Worm (Caenorhabditis elegans) whole organism, young adult: ENCODE measurements around the gene nud-1.

Source experiments
- B0336.3 ChIP-seq: fragments of 200-800 bp; sonication (Bioruptor generic); IDR thresholded peaks from 2 replicates; pipeline ENCODE4 v1.3.6; 2022; ENCODE audit warnings: missing genetic modification characterization, missing compliant biosample characterization
- F52B5.7 ChIP-seq: sonication (generic microtip); optimal IDR thresholded peaks from 2 replicates; lab custom pipeline; 2016; ENCODE audit warnings: mild to moderate bottlenecking, missing genetic modification characterization, missing compliant biosample characterization
- F55B11.4 ChIP-seq: sonication (generic microtip); optimal IDR thresholded peaks from 2 replicates; lab custom pipeline; 2016; ENCODE audit warnings: missing compliant biosample characterization, missing genetic modification characterization, borderline replicate concordance; ENCODE audit not compliant: insufficient read depth
- Y67H2A.10 ChIP-seq: fragments of 200-800 bp; sonication (Bioruptor generic); conservative IDR thresholded peaks from 2 replicates; pipeline ENCODE4 v1.3.6; 2022; ENCODE audit warnings: missing genetic modification reagents, missing genetic modification characterization, missing compliant biosample characterization
- akir-1 ChIP-seq: fragments of 200-800 bp; sonication (Bioruptor generic); optimal IDR thresholded peaks from 2 replicates; lab custom pipeline; 2018; ENCODE audit warnings: mild to moderate bottlenecking, missing genetic modification characterization, moderate library complexity, missing compliant biosample characterization
- aptf-2 ChIP-seq: fragments of 200-800 bp; sonication (Bioruptor generic); conservative IDR thresholded peaks from 2 replicates; pipeline ENCODE4 v1.3.6; 2022; ENCODE audit warnings: missing genetic modification reagents, missing genetic modification characterization, missing compliant biosample characterization
- atf-7 ChIP-seq: sonication (generic microtip); optimal IDR thresholded peaks from 2 replicates; lab custom pipeline; 2017; ENCODE audit warnings: mild to moderate bottlenecking, missing genetic modification characterization, missing compliant biosample characterization
- athp-1 ChIP-seq: sonication (generic microtip); optimal IDR thresholded peaks from 2 replicates; lab custom pipeline; 2017; ENCODE audit warnings: mild to moderate bottlenecking, missing genetic modification characterization, missing compliant biosample characterization
- attf-3 ChIP-seq: fragments of 200-800 bp; sonication (Bioruptor generic); conservative IDR thresholded peaks from 2 replicates; pipeline ENCODE4 v1.3.6; 2022; ENCODE audit warnings: missing genetic modification reagents, missing genetic modification characterization, missing compliant biosample characterization
- attf-5 ChIP-seq: fragments of 200-800 bp; sonication (Bioruptor generic); optimal IDR thresholded peaks from 2 replicates; lab custom pipeline; 2018; ENCODE audit warnings: mild to moderate bottlenecking, missing genetic modification characterization, missing compliant biosample characterization
- cebp-1 ChIP-seq, 2 experiments: fragments of 200-800 bp in 1 of 2; sonication (Bioruptor generic) in 1 of 2; sonication (generic microtip) in 1 of 2; IDR thresholded peaks in 1 of 2; optimal IDR thresholded peaks in 1 of 2; 2 replicates each; pipeline versions ENCODE4 v1.3.6 to Lab custom; 2017 to 2022; ENCODE audit warnings: missing compliant biosample characterization in 2 of 2, missing genetic modification characterization in 2 of 2, mild to moderate bottlenecking in 1 of 2, missing genetic modification reagents in 1 of 2, moderate library complexity in 1 of 2
- ceh-40 ChIP-seq: fragments of 200-800 bp; sonication (Bioruptor generic); IDR thresholded peaks from 2 replicates; pipeline ENCODE4 v1.3.6; 2022; ENCODE audit warnings: missing genetic modification characterization, missing compliant biosample characterization
- ceh-91 ChIP-seq: fragments of 200-800 bp; sonication (Bioruptor generic); IDR thresholded peaks from 2 replicates; pipeline ENCODE4 v1.3.6; 2022; ENCODE audit warnings: missing genetic modification reagents, missing genetic modification characterization, missing compliant biosample characterization
- die-1 ChIP-seq: sonication (generic microtip); optimal IDR thresholded peaks from 2 replicates; lab custom pipeline; 2016; ENCODE audit warnings: missing genotype, mild to moderate bottlenecking, missing genetic modification characterization, missing compliant biosample characterization
- dox-1 ChIP-seq: fragments of 200-800 bp; sonication (Bioruptor generic); IDR thresholded peaks from 2 replicates; pipeline ENCODE4 v1.3.6; 2022; ENCODE audit warnings: missing genetic modification reagents, missing genetic modification characterization, missing compliant biosample characterization
- dpl-1 ChIP-seq: fragments of 150-350 bp; optimal IDR thresholded peaks from 2 replicates; lab custom pipeline; 2014; ENCODE audit warnings: missing biosample characterization, missing genetic modification reagents, missing genetic modification characterization
- egl-44 ChIP-seq: fragments of 200-800 bp; sonication (Bioruptor generic); IDR thresholded peaks from 2 replicates; pipeline ENCODE4 v1.3.6; 2022; ENCODE audit warnings: missing genetic modification reagents, missing genetic modification characterization, missing compliant biosample characterization
- egrh-3 ChIP-seq: fragments of 200-800 bp; sonication (Bioruptor generic); IDR thresholded peaks from 2 replicates; pipeline ENCODE4 v1.3.6; 2022; ENCODE audit warnings: missing genetic modification reagents, missing genetic modification characterization, missing compliant biosample characterization
- ekl-4 ChIP-seq: fragments of 200-800 bp; sonication (Bioruptor generic); IDR thresholded peaks from 2 replicates; pipeline ENCODE4 v1.3.6; 2022; ENCODE audit warnings: missing genetic modification reagents, missing genetic modification characterization, missing compliant biosample characterization
- ets-4 ChIP-seq: fragments of 200-800 bp; sonication (Bioruptor generic); optimal IDR thresholded peaks from 2 replicates; lab custom pipeline; 2018; ENCODE audit warnings: mild to moderate bottlenecking, missing genetic modification characterization, missing compliant biosample characterization
- fkh-3 ChIP-seq: sonication (generic microtip); optimal IDR thresholded peaks from 2 replicates; lab custom pipeline; 2016; ENCODE audit warnings: mild to moderate bottlenecking, missing genetic modification characterization, missing compliant biosample characterization
- hlh-26 ChIP-seq: fragments of 200-800 bp; sonication (Bioruptor generic); conservative IDR thresholded peaks from 2 replicates; pipeline ENCODE4 v1.3.6; 2022; ENCODE audit warnings: missing genetic modification reagents, missing genetic modification characterization, missing compliant biosample characterization
- hrde-1 ChIP-seq: sonication (generic microtip); optimal IDR thresholded peaks from 2 replicates; lab custom pipeline; 2016; ENCODE audit warnings: missing genetic modification characterization, mild to moderate bottlenecking, missing compliant biosample characterization, moderate library complexity, missing genotype, missing genetic modification reagents, borderline replicate concordance
- hsf-1 ChIP-seq: fragments of 200-800 bp; sonication (Bioruptor generic); IDR thresholded peaks from 2 replicates; pipeline ENCODE4 v1.3.6; 2022; ENCODE audit warnings: missing genetic modification reagents, missing genetic modification characterization, missing compliant biosample characterization
- let-607 ChIP-seq, 2 experiments: fragments of 200-800 bp in 1 of 2; sonication (Bioruptor generic) in 1 of 2; sonication (generic microtip) in 1 of 2; optimal IDR thresholded peaks; 2 replicates each; lab custom pipeline; 2016 to 2018; ENCODE audit warnings: mild to moderate bottlenecking in 2 of 2, missing compliant biosample characterization in 2 of 2, missing genetic modification characterization in 2 of 2, moderate library complexity in 2 of 2, missing genotype in 1 of 2
- madf-10 ChIP-seq: sonication (generic microtip); optimal IDR thresholded peaks from 2 replicates; lab custom pipeline; 2016; ENCODE audit warnings: mild to moderate bottlenecking, missing genetic modification characterization, missing compliant biosample characterization
- madf-3 ChIP-seq: fragments of 200-800 bp; sonication (Bioruptor generic); IDR thresholded peaks from 2 replicates; pipeline ENCODE4 v1.3.6; 2022; ENCODE audit warnings: missing genetic modification reagents, missing genetic modification characterization, missing compliant biosample characterization
- nfya-2 ChIP-seq: fragments of 200-800 bp; sonication (Bioruptor generic); IDR thresholded peaks from 2 replicates; pipeline ENCODE4 v1.3.6; 2022; ENCODE audit warnings: missing genetic modification reagents, missing genetic modification characterization, missing compliant biosample characterization
- nhr-90 ChIP-seq: sonication (generic microtip); optimal IDR thresholded peaks from 2 replicates; lab custom pipeline; 2016; ENCODE audit warnings: missing genotype, mild to moderate bottlenecking, missing genetic modification characterization, missing compliant biosample characterization
- rcor-1 ChIP-seq: fragments of 200-800 bp; sonication (Bioruptor generic); IDR thresholded peaks from 2 replicates; pipeline ENCODE4 v1.3.6; 2022; ENCODE audit warnings: missing genetic modification reagents, missing genetic modification characterization, missing compliant biosample characterization
- snpc-1.1 ChIP-seq: sonication (generic microtip); optimal IDR thresholded peaks from 2 replicates; lab custom pipeline; 2017; ENCODE audit warnings: missing genetic modification characterization, mild to moderate bottlenecking, missing compliant biosample characterization, antibody characterized with exemption, moderate library complexity, missing genotype, missing genetic modification reagents; ENCODE audit not compliant: insufficient read depth
- sptf-2 ChIP-seq: fragments of 200-800 bp; sonication (Bioruptor generic); optimal IDR thresholded peaks from 2 replicates; lab custom pipeline; 2018; ENCODE audit warnings: mild to moderate bottlenecking, missing genetic modification characterization, missing compliant biosample characterization
- tbp1 ChIP-seq: fragments of 200-800 bp; sonication (Bioruptor generic); optimal IDR thresholded peaks from 2 replicates; lab custom pipeline; 2018; ENCODE audit warnings: mild to moderate bottlenecking, missing genetic modification characterization, missing compliant biosample characterization
- tlf-1 ChIP-seq: fragments of 200-800 bp; sonication (Bioruptor generic); optimal IDR thresholded peaks from 2 replicates; lab custom pipeline; 2018; ENCODE audit warnings: mild to moderate bottlenecking, missing genetic modification characterization, missing compliant biosample characterization
- zfh-2 ChIP-seq: fragments of 200-800 bp; sonication (Bioruptor generic); conservative IDR thresholded peaks from 2 replicates; pipeline ENCODE4 v1.3.6; 2022; ENCODE audit warnings: missing genetic modification reagents, missing genetic modification characterization, missing compliant biosample characterization
- zim-3 ChIP-seq: sonication (generic microtip); optimal IDR thresholded peaks from 2 replicates; lab custom pipeline; 2017; ENCODE audit warnings: mild to moderate bottlenecking, missing genetic modification characterization, moderate library complexity, missing compliant biosample characterization
- ztf-3 ChIP-seq: fragments of 200-800 bp; sonication (Bioruptor generic); optimal IDR thresholded peaks from 2 replicates; lab custom pipeline; 2018; ENCODE audit warnings: mild to moderate bottlenecking, missing genetic modification characterization, missing compliant biosample characterization

Gene nud-1

DNA sequence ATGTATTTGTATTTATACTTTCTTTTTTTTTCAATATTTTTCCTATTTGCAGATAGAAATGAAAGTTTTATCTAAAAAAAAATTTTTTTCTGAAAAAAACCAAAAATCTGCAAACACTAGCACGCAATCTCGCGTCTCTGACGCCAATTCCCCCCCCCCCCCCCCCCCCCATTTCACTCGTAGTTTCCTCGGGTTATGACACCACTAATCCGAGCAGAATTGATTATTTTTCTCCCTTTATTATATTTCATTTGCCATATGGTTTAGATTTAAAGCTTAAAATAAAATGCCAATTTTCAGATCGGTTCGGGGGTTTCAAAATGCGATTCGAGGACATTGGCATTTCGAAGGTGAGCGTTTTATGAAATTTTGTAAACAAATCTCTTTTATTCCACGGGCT is 5.5 kb downstream of the nud-1 start, which contains the start of gene mtm-6:
Gene mtm-6, plus strand, starts transcription at position 301 of the 400 bp plus-strand sequence.
- TF ChIP-seq attf-5 (GFP tag; lab: Kevin White, UChicago) (peak; percentile 9), cebp-1 (GFP tag; IDR thresholded peaks at IDR 0.05; lab: Robert Waterston, UW) (no peak), cebp-1 (tag; optimal IDR thresholded peaks at IDR 0.05; lab: Kevin White, UChicago) (peak; percentile 43), fkh-3 (tag; lab: Kevin White, UChicago) (peak; percentile 49), athp-1 (peak; percentile 25), tbp1 (peak; percentile 6), ztf-3 (GFP tag; lab: Kevin White, UChicago) (no peak), egrh-3 (peak; percentile 40; the same call in 1 of the 2 replicates), dox-1 (GFP tag; lab: Robert Waterston, UW) (peak; percentile 35; the same call in 1 of the 2 replicates), tlf-1 (GFP tag; lab: Kevin White, UChicago) (peak; percentile 41), die-1 (tag; lab: Kevin White, UChicago) (no peak), atf-7 (tag; lab: Kevin White, UChicago) (peak; percentile 27), let-607 (tag; optimal IDR thresholded peaks at IDR 0.05; lab: Kevin White, UChicago) (no peak), zim-3 (tag; lab: Kevin White, UChicago) (no peak), B0336.3 (GFP tag; lab: Robert Waterston, UW) (peak; percentile 43; the same call in 1 of the 2 replicates), hsf-1 (GFP tag; lab: Robert Waterston, UW) (no peak), ets-4 (no peak)

DNA sequence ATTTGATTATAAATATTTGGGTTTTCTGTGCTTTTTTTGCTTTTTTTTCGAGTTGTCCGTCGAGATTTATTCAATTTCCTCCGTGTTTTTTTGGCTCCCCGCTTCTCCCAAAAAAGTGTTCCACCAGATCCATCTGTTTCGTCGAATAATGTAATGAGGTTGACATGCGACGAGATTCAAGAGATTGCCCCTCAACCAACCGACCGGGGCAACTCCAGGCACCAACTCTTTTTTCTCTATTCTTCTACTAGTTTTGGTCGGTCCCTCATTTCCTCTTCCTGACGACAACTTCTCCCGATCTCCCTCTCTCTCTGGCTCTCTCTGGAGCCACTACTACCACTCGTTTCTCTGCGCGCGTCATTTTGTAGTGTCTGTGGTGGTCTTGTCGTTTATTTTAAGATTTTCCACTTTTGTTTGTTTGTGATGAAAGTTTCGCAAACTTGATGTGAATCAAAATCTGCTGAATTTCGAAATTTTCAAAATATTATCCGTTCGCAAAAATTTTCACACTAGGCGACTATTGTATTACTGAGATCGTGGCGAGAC is 6.5 kb downstream of the nud-1 start:
- TF ChIP-seq zfh-2: peak; percentile 35; the same call in 1 of the 2 replicates
- TF ChIP-seq madf-10 (tag; lab: Kevin White, UChicago): no peak
- no peak for TF ChIP-seq cebp-1 (GFP tag; IDR thresholded peaks at IDR 0.05; lab: Robert Waterston, UW)
- TF ChIP-seq cebp-1 (tag; optimal IDR thresholded peaks at IDR 0.05; lab: Kevin White, UChicago): peak; percentile 48
- TF ChIP-seq, all 124 proteins: peak for 2

DNA sequence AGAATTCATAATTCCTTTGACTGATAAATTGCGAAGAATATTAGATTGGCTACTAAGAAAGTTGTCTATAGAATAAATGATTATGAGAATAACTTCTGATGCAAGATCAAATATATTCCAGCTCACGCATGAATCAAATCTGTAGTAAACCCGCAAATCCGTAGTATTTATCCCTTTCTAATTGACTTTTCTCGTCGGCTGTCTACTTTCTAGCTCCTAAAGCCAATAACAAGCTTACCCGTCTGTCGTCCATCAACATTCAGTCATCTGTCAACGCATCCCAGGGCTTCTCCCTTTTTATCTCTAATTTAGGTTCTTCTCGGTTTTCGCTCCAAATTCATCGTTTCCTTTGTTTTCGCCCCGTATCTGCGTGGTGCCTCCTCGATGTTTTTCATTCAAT is 7.6 kb downstream of the nud-1 start:
- TF ChIP-seq nhr-90 (tag; lab: Kevin White, UChicago): no peak
- TF ChIP-seq akir-1 (GFP tag; lab: Kevin White, UChicago): no peak
- TF ChIP-seq zfh-2: no peak
- TF ChIP-seq ceh-91: no peak
- no peak for TF ChIP-seq ceh-40 (GFP tag; lab: Robert Waterston, UW)
- TF ChIP-seq egrh-3: no peak
- no peak for TF ChIP-seq Y67H2A.10 (GFP tag; lab: Robert Waterston, UW)
- TF ChIP-seq hrde-1 (tag; lab: Kevin White, UChicago): no peak
- TF ChIP-seq F55B11.4 (tag; lab: Kevin White, UChicago): no peak
- no peak for TF ChIP-seq atf-7 (tag; lab: Kevin White, UChicago)
- TF ChIP-seq rcor-1: no peak
- TF ChIP-seq die-1 (tag; lab: Kevin White, UChicago): no peak
- TF ChIP-seq ztf-3 (GFP tag; lab: Kevin White, UChicago): no peak

DNA sequence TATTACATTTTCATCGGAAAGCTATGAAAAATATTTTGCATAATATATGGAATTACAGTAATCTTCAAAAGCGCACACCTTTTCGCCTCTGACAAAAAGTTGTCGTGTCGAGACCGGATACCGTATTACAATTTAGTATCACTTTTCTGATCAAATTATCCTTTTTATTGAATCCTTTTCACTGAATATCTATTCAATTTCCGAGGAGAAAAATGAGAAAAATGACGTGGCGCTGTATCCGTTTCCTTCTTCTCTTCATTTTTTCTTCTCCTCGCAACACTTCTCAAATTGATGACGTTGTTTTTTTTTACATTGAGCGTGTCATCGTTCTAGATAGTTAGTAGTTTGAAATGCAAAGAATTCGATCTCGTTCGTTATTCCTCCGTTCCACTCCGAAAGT is 9.6 kb downstream of the nud-1 start:
- TF ChIP-seq aptf-2 (GFP tag; lab: Robert Waterston, UW) (no peak), ekl-4 (GFP tag; lab: Robert Waterston, UW) (no peak), hlh-26 (GFP tag; lab: Robert Waterston, UW) (no peak)

DNA sequence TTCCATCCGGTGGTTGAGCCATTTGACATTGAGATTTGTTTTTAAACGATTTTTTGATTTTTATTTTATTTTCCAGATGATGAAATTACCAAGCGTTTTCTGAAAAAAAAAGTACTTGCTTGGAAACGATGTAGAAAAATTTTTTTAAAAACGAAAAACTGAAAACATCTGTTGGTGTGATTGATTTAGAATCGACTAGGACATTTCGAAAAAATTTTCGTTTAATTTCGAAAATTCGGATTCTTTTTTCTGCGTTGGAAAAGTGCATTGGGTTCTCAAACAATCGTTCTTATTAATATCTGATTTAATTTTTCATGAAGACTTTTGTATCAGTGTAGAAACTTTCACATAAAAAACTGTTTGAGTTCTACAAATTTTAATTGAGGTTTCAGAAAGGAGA is 17.9 kb downstream of the nud-1 start, which contains the start of gene F53A2.9:
Gene F53A2.9, minus strand, starts transcription at position 101 of the 400 bp plus-strand sequence.
- TF ChIP-seq sptf-2 (GFP tag; lab: Kevin White, UChicago) (no peak), egl-44 (GFP tag; lab: Robert Waterston, UW) (no peak), nhr-90 (tag; lab: Kevin White, UChicago) (no peak), madf-3 (GFP tag; lab: Robert Waterston, UW) (no peak), snpc-1.1 (tag; lab: Kevin White, UChicago) (no peak), nfya-2 (no peak), F52B5.7 (tag; lab: Kevin White, UChicago) (no peak), dpl-1 (no peak), attf-3 (no peak)
